Worm (Caenorhabditis elegans) whole organism, early embryonic: ENCODE measurements around the gene srd-48.

Source experiments
- B0310.2 ChIP-seq: sonication (generic microtip); optimal IDR thresholded peaks from 2 replicates; lab custom pipeline; 2016; ENCODE audit warnings: mild to moderate bottlenecking, missing genetic modification characterization, missing compliant biosample characterization
- F13C5.2 ChIP-seq: sonication (generic microtip); optimal IDR thresholded peaks from 2 replicates; lab custom pipeline; 2017; ENCODE audit warnings: mild to moderate bottlenecking, missing genetic modification characterization, inconsistent platforms, missing compliant biosample characterization
- aly-1 ChIP-seq: sonication (generic microtip); optimal IDR thresholded peaks from 2 replicates; lab custom pipeline; 2016; ENCODE audit warnings: missing genetic modification characterization, missing compliant biosample characterization
- ama-1 ChIP-seq: fragments of 150-350 bp; optimal IDR thresholded peaks from 2 replicates; lab custom pipeline; 2014
- ceh-13 ChIP-seq: fragments of 200-800 bp; sonication (Bioruptor generic); optimal IDR thresholded peaks from 2 replicates; lab custom pipeline; 2018; ENCODE audit warnings: mild to moderate bottlenecking, missing genetic modification characterization, missing compliant biosample characterization
- ceh-36 ChIP-seq: sonication (generic microtip); optimal IDR thresholded peaks from 2 replicates; lab custom pipeline; 2016; ENCODE audit warnings: missing genetic modification characterization, inconsistent platforms, missing compliant biosample characterization
- ets-7 ChIP-seq: sonication (generic microtip); optimal IDR thresholded peaks from 2 replicates; lab custom pipeline; 2016; ENCODE audit warnings: missing genotype, missing genetic modification characterization, missing compliant biosample characterization
- flt-1 ChIP-seq: fragments of 200-800 bp; sonication (Bioruptor generic); IDR thresholded peaks from 2 replicates; pipeline ENCODE4 v1.3.6; 2022; ENCODE audit warnings: missing genetic modification characterization, missing compliant biosample characterization
- hmbx-1 ChIP-seq: sonication (generic microtip); optimal IDR thresholded peaks from 2 replicates; lab custom pipeline; 2016; ENCODE audit warnings: mild to moderate bottlenecking, missing genetic modification characterization, missing compliant biosample characterization
- hmg-4 ChIP-seq: fragments of 200-800 bp; sonication (Bioruptor generic); optimal IDR thresholded peaks from 2 replicates; lab custom pipeline; 2018; ENCODE audit warnings: mild to moderate bottlenecking, missing genetic modification characterization, missing compliant biosample characterization
- hnd-1 ChIP-seq: sonication (generic microtip); optimal IDR thresholded peaks from 2 replicates; lab custom pipeline; 2016; ENCODE audit warnings: missing genetic modification characterization, missing compliant biosample characterization
- pes-1 ChIP-seq: fragments of 200-800 bp; sonication (Bioruptor generic); IDR thresholded peaks from 2 replicates; pipeline ENCODE4 v1.3.6; 2022; ENCODE audit warnings: missing genetic modification reagents, missing genetic modification characterization, missing compliant biosample characterization
- scrt-1 ChIP-seq: fragments of 200-800 bp; sonication (Bioruptor generic); IDR thresholded peaks from 2 replicates; pipeline ENCODE4 v1.3.6; 2022; ENCODE audit warnings: missing genetic modification characterization, missing compliant biosample characterization
- sea-1 ChIP-seq: fragments of 200-800 bp; sonication (Bioruptor generic); conservative IDR thresholded peaks from 2 replicates; pipeline ENCODE4 v1.3.6; 2022; ENCODE audit warnings: missing genetic modification characterization, missing compliant biosample characterization
- tbx-11 ChIP-seq: fragments of 200-800 bp; sonication (Bioruptor generic); IDR thresholded peaks from 2 replicates; pipeline ENCODE4 v1.3.6; 2022; ENCODE audit warnings: missing genetic modification characterization, missing compliant biosample characterization
- tbx-37 ChIP-seq: fragments of 200-800 bp; sonication (Bioruptor generic); conservative IDR thresholded peaks from 2 replicates; pipeline ENCODE4 v1.3.6; 2022; ENCODE audit warnings: missing genetic modification reagents, missing genetic modification characterization, missing compliant biosample characterization
- tra-4 ChIP-seq: sonication (generic microtip); optimal IDR thresholded peaks from 2 replicates; lab custom pipeline; 2017; ENCODE audit warnings: missing genetic modification characterization, missing compliant biosample characterization

srd-48 gene

DNA sequence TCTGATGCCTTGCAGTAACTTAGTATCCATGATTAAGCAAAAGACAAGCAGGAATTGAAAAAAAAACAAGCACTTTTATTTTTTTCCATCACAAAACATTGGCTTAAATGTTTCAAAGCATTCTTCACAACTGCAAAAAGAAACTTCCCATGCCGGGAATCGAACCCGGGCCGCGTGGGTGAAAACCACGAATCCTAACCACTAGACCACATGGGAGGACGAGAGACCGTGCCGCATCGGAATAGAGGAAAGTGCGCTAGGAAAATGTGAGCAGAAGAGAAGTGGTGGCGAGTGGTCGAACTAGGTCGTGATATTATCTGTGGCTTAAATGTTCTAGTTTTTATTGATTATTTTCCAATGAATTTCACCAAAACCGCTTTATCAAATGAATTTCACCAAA is 31.6 kb downstream of the srd-48 start:
- peak; percentile 39 for TF ChIP-seq hmbx-1 (tag; lab: Kevin White, UChicago)
- TF ChIP-seq tra-4 (tag; lab: Kevin White, UChicago) = no peak
- TF ChIP-seq ama-1 (lab: Kevin White, UChicago) = no peak
- no peak; the same call in none of the 2 replicates for TF ChIP-seq pes-1 (GFP tag; lab: Robert Waterston, UW)
- peak; percentile 71; the same call in 1 of the 2 replicates for TF ChIP-seq sea-1 (GFP tag; lab: Robert Waterston, UW)
- TF ChIP-seq ceh-36 (tag; lab: Kevin White, UChicago) = peak; percentile 60
- peak; percentile 84 for TF ChIP-seq F13C5.2 (tag; lab: Kevin White, UChicago)
- TF ChIP-seq scrt-1 = peak; percentile 80
- TF ChIP-seq tbx-37 (GFP tag; lab: Robert Waterston, UW) = peak; percentile 60; the same call in 1 of the 2 replicates
- peak; percentile 66 for TF ChIP-seq hmg-4 (GFP tag; lab: Kevin White, UChicago)
- peak; percentile 59 for TF ChIP-seq aly-1 (tag; lab: Kevin White, UChicago)
- TF ChIP-seq flt-1 (GFP tag; lab: Robert Waterston, UW) = peak; percentile 84
- peak; percentile 55 for TF ChIP-seq ceh-13
- TF ChIP-seq hnd-1 (tag; lab: Kevin White, UChicago) = peak; percentile 47
- TF ChIP-seq B0310.2 (tag; lab: Kevin White, UChicago) = peak; percentile 39
- TF ChIP-seq ets-7 (tag; lab: Kevin White, UChicago) = peak; percentile 26
- peak; percentile 82 for TF ChIP-seq tbx-11 (GFP tag; lab: Robert Waterston, UW)

DNA sequence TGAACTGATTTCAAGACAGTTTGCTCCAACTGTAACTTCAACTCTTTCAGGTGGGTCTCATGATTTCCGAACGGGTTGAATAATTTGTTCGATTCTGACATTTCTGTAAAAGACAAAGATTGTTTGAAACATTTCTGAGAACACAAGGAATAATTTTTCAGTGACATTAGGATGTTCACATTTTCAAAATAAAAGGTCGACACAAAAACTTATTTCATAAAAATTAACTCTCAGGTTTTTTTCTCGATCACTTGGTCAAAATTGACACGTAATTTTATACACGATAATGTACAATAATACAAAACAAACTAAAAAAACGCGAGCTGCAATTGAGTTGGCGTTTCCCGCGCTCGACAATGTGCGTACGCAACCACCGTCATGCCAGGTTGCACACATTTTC is 35.4 kb downstream of the srd-48 start, which contains the start of gene rif-1.2:
rif-1.2 (minus strand) TSS at position 101 of the 400 bp plus-strand sequence.
- no peak for TF ChIP-seq B0310.2 (tag; lab: Kevin White, UChicago)
- TF ChIP-seq scrt-1 = no peak
- TF ChIP-seq hmg-4 (GFP tag; lab: Kevin White, UChicago) = no peak
- no peak for TF ChIP-seq tbx-37 (GFP tag; lab: Robert Waterston, UW)
- TF ChIP-seq pes-1 (GFP tag; lab: Robert Waterston, UW) = no peak
- TF ChIP-seq flt-1 (GFP tag; lab: Robert Waterston, UW) = no peak
- no peak for TF ChIP-seq sea-1 (GFP tag; lab: Robert Waterston, UW)
- no peak for TF ChIP-seq tra-4 (tag; lab: Kevin White, UChicago)
- no peak for TF ChIP-seq ceh-36 (tag; lab: Kevin White, UChicago)
- TF ChIP-seq tbx-11 (GFP tag; lab: Robert Waterston, UW) = no peak
- no peak for TF ChIP-seq ceh-13
- TF ChIP-seq hnd-1 (tag; lab: Kevin White, UChicago) = no peak
- no peak for TF ChIP-seq hmbx-1 (tag; lab: Kevin White, UChicago)
- no peak for TF ChIP-seq aly-1 (tag; lab: Kevin White, UChicago)
- no peak for TF ChIP-seq F13C5.2 (tag; lab: Kevin White, UChicago)
- no peak for TF ChIP-seq ets-7 (tag; lab: Kevin White, UChicago)
- TF ChIP-seq ama-1 (lab: Kevin White, UChicago) = no peak

DNA sequence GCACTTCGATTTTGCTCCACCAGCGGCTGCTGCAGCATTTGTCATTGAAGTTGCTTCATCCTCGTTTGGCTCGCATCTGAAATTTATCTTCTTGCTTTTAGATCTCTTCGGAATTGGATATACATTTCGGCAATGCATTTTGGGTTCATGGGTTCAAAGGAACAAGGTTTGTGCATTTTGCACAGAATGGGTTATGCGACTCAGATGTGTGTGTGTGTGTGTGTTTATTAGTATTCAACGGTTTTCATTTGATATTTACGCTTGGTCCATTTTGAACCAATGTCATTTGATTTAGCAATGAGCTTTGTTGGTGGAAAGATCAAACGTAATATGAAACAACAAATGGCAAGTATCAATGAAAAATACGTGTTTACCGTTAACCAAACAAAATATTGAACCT is 39.9 kb downstream of the srd-48 start:
- no peak for TF ChIP-seq hnd-1 (tag; lab: Kevin White, UChicago)

DNA sequence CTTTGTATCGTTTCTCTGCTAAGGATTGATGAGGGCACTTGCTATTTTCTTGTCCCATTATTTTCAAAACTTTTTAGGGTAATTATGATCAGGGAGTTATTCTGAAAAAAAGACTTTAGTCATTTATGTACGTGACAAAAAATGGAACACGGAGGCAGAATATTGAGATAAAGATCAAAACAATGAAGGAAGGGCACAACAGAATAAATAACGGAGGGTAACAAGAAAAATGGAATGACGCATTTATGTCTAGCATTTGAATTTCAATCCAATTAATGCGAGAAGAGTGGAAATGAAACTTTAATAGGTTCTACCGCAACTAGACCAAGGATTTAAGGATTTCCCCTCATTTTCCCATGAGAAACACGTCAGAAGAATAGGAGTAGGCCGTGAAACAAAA is 42.4 kb downstream of the srd-48 start, which contains the start of gene glb-13:
glb-13 (minus strand) TSS at position 101 of the 400 bp plus-strand sequence.
- TF ChIP-seq hnd-1 (tag; lab: Kevin White, UChicago) = no peak
- no peak for TF ChIP-seq hmg-4 (GFP tag; lab: Kevin White, UChicago)
- no peak for TF ChIP-seq hmbx-1 (tag; lab: Kevin White, UChicago)
- no peak for TF ChIP-seq B0310.2 (tag; lab: Kevin White, UChicago)
- TF ChIP-seq aly-1 (tag; lab: Kevin White, UChicago) = no peak
- no peak for TF ChIP-seq sea-1 (GFP tag; lab: Robert Waterston, UW)
- TF ChIP-seq ceh-13 = no peak
